Worm (Caenorhabditis elegans) whole organism, early embryonic: ENCODE results near the gene Y51H4A.937.
"Not testable (repeated sequence)": the region's sequence is repeated elsewhere in the genome, so short reads cannot be mapped to it uniquely, and the experiment has no call there.

Experiments used
- B0310.2 ChIP-seq: sonication (generic microtip); optimal IDR thresholded peaks from 2 replicates; lab custom pipeline; 2016; ENCODE audit warnings: mild to moderate bottlenecking, missing genetic modification characterization, missing compliant biosample characterization
- F13C5.2 ChIP-seq: sonication (generic microtip); optimal IDR thresholded peaks from 2 replicates; lab custom pipeline; 2017; ENCODE audit warnings: mild to moderate bottlenecking, missing genetic modification characterization, inconsistent platforms, missing compliant biosample characterization
- aly-1 ChIP-seq: sonication (generic microtip); optimal IDR thresholded peaks from 2 replicates; lab custom pipeline; 2016; ENCODE audit warnings: missing genetic modification characterization, missing compliant biosample characterization
- ama-1 ChIP-seq: fragments of 150-350 bp; optimal IDR thresholded peaks from 2 replicates; lab custom pipeline; 2014
- ceh-13 ChIP-seq: fragments of 200-800 bp; sonication (Bioruptor generic); optimal IDR thresholded peaks from 2 replicates; lab custom pipeline; 2018; ENCODE audit warnings: mild to moderate bottlenecking, missing genetic modification characterization, missing compliant biosample characterization
- ceh-36 ChIP-seq: sonication (generic microtip); optimal IDR thresholded peaks from 2 replicates; lab custom pipeline; 2016; ENCODE audit warnings: missing genetic modification characterization, inconsistent platforms, missing compliant biosample characterization
- ets-7 ChIP-seq: sonication (generic microtip); optimal IDR thresholded peaks from 2 replicates; lab custom pipeline; 2016; ENCODE audit warnings: missing genotype, missing genetic modification characterization, missing compliant biosample characterization
- flt-1 ChIP-seq: fragments of 200-800 bp; sonication (Bioruptor generic); IDR thresholded peaks from 2 replicates; pipeline ENCODE4 v1.3.6; 2022; ENCODE audit warnings: missing genetic modification characterization, missing compliant biosample characterization
- hmbx-1 ChIP-seq: sonication (generic microtip); optimal IDR thresholded peaks from 2 replicates; lab custom pipeline; 2016; ENCODE audit warnings: mild to moderate bottlenecking, missing genetic modification characterization, missing compliant biosample characterization
- hmg-4 ChIP-seq: fragments of 200-800 bp; sonication (Bioruptor generic); optimal IDR thresholded peaks from 2 replicates; lab custom pipeline; 2018; ENCODE audit warnings: mild to moderate bottlenecking, missing genetic modification characterization, missing compliant biosample characterization
- hnd-1 ChIP-seq: sonication (generic microtip); optimal IDR thresholded peaks from 2 replicates; lab custom pipeline; 2016; ENCODE audit warnings: missing genetic modification characterization, missing compliant biosample characterization
- pes-1 ChIP-seq: fragments of 200-800 bp; sonication (Bioruptor generic); IDR thresholded peaks from 2 replicates; pipeline ENCODE4 v1.3.6; 2022; ENCODE audit warnings: missing genetic modification reagents, missing genetic modification characterization, missing compliant biosample characterization
- scrt-1 ChIP-seq: fragments of 200-800 bp; sonication (Bioruptor generic); IDR thresholded peaks from 2 replicates; pipeline ENCODE4 v1.3.6; 2022; ENCODE audit warnings: missing genetic modification characterization, missing compliant biosample characterization
- sea-1 ChIP-seq: fragments of 200-800 bp; sonication (Bioruptor generic); conservative IDR thresholded peaks from 2 replicates; pipeline ENCODE4 v1.3.6; 2022; ENCODE audit warnings: missing genetic modification characterization, missing compliant biosample characterization
- tbx-11 ChIP-seq: fragments of 200-800 bp; sonication (Bioruptor generic); IDR thresholded peaks from 2 replicates; pipeline ENCODE4 v1.3.6; 2022; ENCODE audit warnings: missing genetic modification characterization, missing compliant biosample characterization
- tbx-37 ChIP-seq: fragments of 200-800 bp; sonication (Bioruptor generic); conservative IDR thresholded peaks from 2 replicates; pipeline ENCODE4 v1.3.6; 2022; ENCODE audit warnings: missing genetic modification reagents, missing genetic modification characterization, missing compliant biosample characterization
- tra-4 ChIP-seq: sonication (generic microtip); optimal IDR thresholded peaks from 2 replicates; lab custom pipeline; 2017; ENCODE audit warnings: missing genetic modification characterization, missing compliant biosample characterization

Y51H4A.937 gene

ce11 chrIV:16502387-16502786, 26.1 kb upstream of the Y51H4A.937 start:
- TF ChIP-seq B0310.2 (tag; lab: Kevin White, UChicago): no peak
- no peak for TF ChIP-seq F13C5.2 (tag; lab: Kevin White, UChicago)
- no peak for TF ChIP-seq ama-1
- TF ChIP-seq hnd-1: no peak
- no peak for TF ChIP-seq aly-1
- no peak for TF ChIP-seq flt-1 (GFP tag; lab: Robert Waterston, UW)
- TF ChIP-seq ceh-36 (tag; lab: Kevin White, UChicago): no peak
- no peak for TF ChIP-seq sea-1
- no peak for TF ChIP-seq hmg-4 (GFP tag; lab: Kevin White, UChicago)
- no peak for TF ChIP-seq ets-7
- no peak for TF ChIP-seq tra-4 (tag; lab: Kevin White, UChicago)
- no peak for TF ChIP-seq tbx-11 (GFP tag; lab: Robert Waterston, UW)
- no peak for TF ChIP-seq scrt-1 (GFP tag; lab: Robert Waterston, UW)
- no peak for TF ChIP-seq tbx-37
- no peak for TF ChIP-seq hmbx-1 (tag; lab: Kevin White, UChicago)
- no peak for TF ChIP-seq ceh-13 (GFP tag; lab: Kevin White, UChicago)

ce11 chrIV:16503049-16503448, 25.4 kb upstream of the Y51H4A.937 start:
- TF ChIP-seq B0310.2 (tag; lab: Kevin White, UChicago): no peak
- no peak for TF ChIP-seq ama-1
- TF ChIP-seq tra-4 (tag; lab: Kevin White, UChicago): no peak
- TF ChIP-seq tbx-37: no peak
- no peak for TF ChIP-seq hmg-4 (GFP tag; lab: Kevin White, UChicago)
- TF ChIP-seq flt-1 (GFP tag; lab: Robert Waterston, UW): no peak

- 0 out of 2 replicates have a peak, but pooled peaks have one; percentile 10 for TF ChIP-seq scrt-1 (GFP tag; lab: Robert Waterston, UW)
- TF ChIP-seq flt-1 (GFP tag; lab: Robert Waterston, UW): peak; percentile 66
- TF ChIP-seq B0310.2 (tag; lab: Kevin White, UChicago): no peak
- TF ChIP-seq pes-1 (GFP tag; lab: Robert Waterston, UW): peak; percentile 45; the same call in 1 of the 2 replicates
- TF ChIP-seq hmbx-1 (tag; lab: Kevin White, UChicago): no peak
- TF ChIP-seq ceh-36 (tag; lab: Kevin White, UChicago): no peak
Measured at ce11 chrIV:16503590-16504217, 24.8 kb upstream of the Y51H4A.937 start.

ce11 chrIV:16505632-16506203, 22.8 kb upstream of the Y51H4A.937 start, which contains the start of gene zip-7:
zip-7 (minus strand) TSS chrIV:16505682.
- TF ChIP-seq tra-4 (tag; lab: Kevin White, UChicago): no peak
- TF ChIP-seq tbx-37: no peak
- no peak for TF ChIP-seq tbx-11 (GFP tag; lab: Robert Waterston, UW)
- no peak for TF ChIP-seq hmg-4 (GFP tag; lab: Kevin White, UChicago)
- no peak for TF ChIP-seq ceh-13 (GFP tag; lab: Kevin White, UChicago)
- no peak for TF ChIP-seq aly-1
- TF ChIP-seq scrt-1 (GFP tag; lab: Robert Waterston, UW): no peak
- TF ChIP-seq pes-1 (GFP tag; lab: Robert Waterston, UW): no peak

ce11 chrIV:16507132-16507531, 21.3 kb upstream of the Y51H4A.937 start, which contains the start of gene Y51H4A.935:
Y51H4A.935 (minus strand) TSS chrIV:16507232.
- TF ChIP-seq tra-4 (tag; lab: Kevin White, UChicago); tbx-37; ceh-13 (GFP tag; lab: Kevin White, UChicago): not testable (repeated sequence)

ce11 chrIV:16525018-16525417, 3.5 kb upstream of the Y51H4A.937 start:
- TF ChIP-seq hmg-4 (GFP tag; lab: Kevin White, UChicago) (no peak), tbx-37 (no peak), hmbx-1 (tag; lab: Kevin White, UChicago) (no peak), tbx-11 (GFP tag; lab: Robert Waterston, UW) (no peak), tra-4 (tag; lab: Kevin White, UChicago) (no peak), hnd-1 (no peak), scrt-1 (GFP tag; lab: Robert Waterston, UW) (no peak), aly-1 (no peak), pes-1 (GFP tag; lab: Robert Waterston, UW) (no peak), F13C5.2 (tag; lab: Kevin White, UChicago) (no peak), flt-1 (GFP tag; lab: Robert Waterston, UW) (no peak), sea-1 (no peak), ets-7 (no peak)

- TF ChIP-seq hmbx-1 (tag; lab: Kevin White, UChicago): no peak
- no peak for TF ChIP-seq flt-1 (GFP tag; lab: Robert Waterston, UW)
- TF ChIP-seq ama-1: no peak
- no peak for TF ChIP-seq pes-1 (GFP tag; lab: Robert Waterston, UW)
- no peak for TF ChIP-seq hmg-4 (GFP tag; lab: Kevin White, UChicago)
Measured at ce11 chrIV:16526038-16526437, 2.4 kb upstream of the Y51H4A.937 start, which contains the start of gene Y51H4A.5. Y51H4A.5 (minus strand) TSS chrIV:16526138.

ce11 chrIV:16533361-16533760, 4.9 kb downstream of the Y51H4A.937 start, which contains the start of gene Y51H4A.6:
Y51H4A.6 (plus strand) TSS chrIV:16533661.
- TF ChIP-seq tbx-37 (no peak), B0310.2 (tag; lab: Kevin White, UChicago) (no peak), ceh-36 (tag; lab: Kevin White, UChicago) (no peak), ceh-13 (GFP tag; lab: Kevin White, UChicago) (no peak), hmg-4 (GFP tag; lab: Kevin White, UChicago) (no peak), ama-1 (no peak), tbx-11 (GFP tag; lab: Robert Waterston, UW) (no peak), tra-4 (tag; lab: Kevin White, UChicago) (no peak), F13C5.2 (tag; lab: Kevin White, UChicago) (no peak), pes-1 (GFP tag; lab: Robert Waterston, UW) (no peak), hnd-1 (no peak), sea-1 (no peak), hmbx-1 (tag; lab: Kevin White, UChicago) (no peak), ets-7 (no peak), flt-1 (GFP tag; lab: Robert Waterston, UW) (no peak), aly-1 (no peak), scrt-1 (GFP tag; lab: Robert Waterston, UW) (no peak)
